Worm (Caenorhabditis elegans): ENCODE measurements around the gene fln-1.

Gene fln-1

ce11 chrIV:419674-420073, 43.9 kb upstream of the fln-1 start, which contains the start of gene eri-1:
TSS of gene eri-1 (minus strand) at chrIV:419958.
- peak; percentile 21 for TF ChIP-seq ceh-28 (tag; optimal IDR thresholded peaks at IDR 0.05)
- TF ChIP-seq ceh-9 (tag; optimal IDR thresholded peaks at IDR 0.05), result no peak

ce11 chrIV:410420-410891, 34.6 kb upstream of the fln-1 start, which contains the start of gene T07A9.12:
TSS of gene T07A9.12 (plus strand) at chrIV:410867.
- no peak for TF ChIP-seq lin-39 (tag; optimal IDR thresholded peaks at IDR 0.05)
- no peak for TF ChIP-seq elt-1 (tag; optimal IDR thresholded peaks at IDR 0.05)
- TF ChIP-seq snpc-4 (tag; optimal IDR thresholded peaks at IDR 0.05), result peak; percentile 11
- peak; percentile 76 for TF ChIP-seq nfya-1 (tag; optimal IDR thresholded peaks at IDR 0.05; ENCODE audit: insufficient read depth)
- TF ChIP-seq eor-1 (tag; optimal IDR thresholded peaks at IDR 0.05), result no peak
- TF ChIP-seq nhr-23 (tag; optimal IDR thresholded peaks at IDR 0.05), result peak; percentile 81
- no peak for TF ChIP-seq fkh-2 (tag; optimal IDR thresholded peaks at IDR 0.05)
- no peak for TF ChIP-seq fkh-10 (GFP tag; optimal IDR thresholded peaks at IDR 0.05)
- TF ChIP-seq nhr-77 (tag; optimal IDR thresholded peaks at IDR 0.05), result peak; percentile 13
- TF ChIP-seq nhr-76 (tag; optimal IDR thresholded peaks at IDR 0.05), result no peak
- peak; percentile 53 for TF ChIP-seq nhr-25 (tag; optimal IDR thresholded peaks at IDR 0.05)
- peak; percentile 20 for TF ChIP-seq ceh-28 (tag; optimal IDR thresholded peaks at IDR 0.05)
- no peak for TF ChIP-seq sea-2 (GFP tag; optimal IDR thresholded peaks at IDR 0.05)
- TF ChIP-seq lin-15B (tag; optimal IDR thresholded peaks at IDR 0.05), result peak; percentile 56
- TF ChIP-seq pqm-1 (tag; optimal IDR thresholded peaks at IDR 0.05), result peak; percentile 58
- TF ChIP-seq nhr-43 (tag; optimal IDR thresholded peaks at IDR 0.05; ENCODE audit: poor library complexity, severe bottlenecking), result peak; percentile 68
- peak; percentile 43 for TF ChIP-seq lsy-12 (tag; optimal IDR thresholded peaks at IDR 0.05)
- TF ChIP-seq skn-1 (tag; optimal IDR thresholded peaks at IDR 0.05), result peak; percentile 79
- TF ChIP-seq nhr-12 (tag; optimal IDR thresholded peaks at IDR 0.05), result no peak
- TF ChIP-seq pha-4 (tag; optimal IDR thresholded peaks at IDR 0.05), result peak; percentile 93
- TF ChIP-seq nhr-28 (tag; optimal IDR thresholded peaks at IDR 0.05), result no peak
- peak; percentile 65 for TF ChIP-seq jun-1 (tag; optimal IDR thresholded peaks at IDR 0.05)
- peak; percentile 73 for TF ChIP-seq elt-2 (tag; optimal IDR thresholded peaks at IDR 0.05)
- no peak for TF ChIP-seq ceh-9 (tag; optimal IDR thresholded peaks at IDR 0.05)
- TF ChIP-seq ama-1 (optimal IDR thresholded peaks at IDR 0.05), result no peak
- TF ChIP-seq R02D3.7 (tag; optimal IDR thresholded peaks at IDR 0.05), result peak; percentile 47
- TF ChIP-seq hmg-11 (tag; optimal IDR thresholded peaks at IDR 0.05), result peak; percentile 59
- no peak for TF ChIP-seq mml-1 (tag; optimal IDR thresholded peaks at IDR 0.05)

ce11 chrIV:409935-410334, 34.1 kb upstream of the fln-1 start, which contains the start of gene kgb-1:
TSS of gene kgb-1 (minus strand) at chrIV:410035.
- TF ChIP-seq nhr-25 (tag; optimal IDR thresholded peaks at IDR 0.05), result no peak
- TF ChIP-seq elt-3 (tag; optimal IDR thresholded peaks at IDR 0.05), result no peak
- TF ChIP-seq lsy-12 (tag; optimal IDR thresholded peaks at IDR 0.05), result no peak
- TF ChIP-seq fos-1 (tag; optimal IDR thresholded peaks at IDR 0.05), result no peak
- TF ChIP-seq skn-1 (tag; optimal IDR thresholded peaks at IDR 0.05), result no peak
- TF ChIP-seq nhr-23 (tag; optimal IDR thresholded peaks at IDR 0.05), result no peak
- TF ChIP-seq elt-2 (tag; optimal IDR thresholded peaks at IDR 0.05), result no peak
- TF ChIP-seq ceh-16 (tag; optimal IDR thresholded peaks at IDR 0.05), result no peak
- TF ChIP-seq nhr-11 (tag; optimal IDR thresholded peaks at IDR 0.05), result no peak
- TF ChIP-seq nhr-28 (tag; optimal IDR thresholded peaks at IDR 0.05), result no peak
- TF ChIP-seq snpc-4 (tag; optimal IDR thresholded peaks at IDR 0.05), result no peak
- TF ChIP-seq R02D3.7 (tag; optimal IDR thresholded peaks at IDR 0.05), result no peak
- TF ChIP-seq nhr-67 (tag; optimal IDR thresholded peaks at IDR 0.05), result no peak
- no peak for TF ChIP-seq ztf-4 (tag; optimal IDR thresholded peaks at IDR 0.05)
- no peak for TF ChIP-seq ceh-82 (tag; optimal IDR thresholded peaks at IDR 0.05)
- no peak for TF ChIP-seq zag-1 (tag; optimal IDR thresholded peaks at IDR 0.05)
- no peak for TF ChIP-seq pha-4 (tag; optimal IDR thresholded peaks at IDR 0.05)
- TF ChIP-seq daf-12 (tag; optimal IDR thresholded peaks at IDR 0.05), result no peak
- TF ChIP-seq ama-1 (optimal IDR thresholded peaks at IDR 0.05), result no peak

ce11 chrIV:408892-409291, 33.1 kb upstream of the fln-1 start:
- TF ChIP-seq skn-1 (tag; optimal IDR thresholded peaks at IDR 0.05) (no peak), pha-4 (tag; optimal IDR thresholded peaks at IDR 0.05) (peak; percentile 4), elt-1 (tag; optimal IDR thresholded peaks at IDR 0.05) (no peak), nhr-28 (tag; optimal IDR thresholded peaks at IDR 0.05) (no peak), lin-39 (tag; optimal IDR thresholded peaks at IDR 0.05) (no peak), elt-2 (tag; optimal IDR thresholded peaks at IDR 0.05) (peak; percentile 53), nhr-76 (tag; optimal IDR thresholded peaks at IDR 0.05) (no peak), ZK546.5 (tag; optimal IDR thresholded peaks at IDR 0.05) (no peak), ceh-82 (tag; optimal IDR thresholded peaks at IDR 0.05) (no peak), pqm-1 (tag; optimal IDR thresholded peaks at IDR 0.05) (peak; percentile 10), nhr-23 (tag; optimal IDR thresholded peaks at IDR 0.05) (no peak), zag-1 (tag; optimal IDR thresholded peaks at IDR 0.05) (no peak), daf-12 (tag; optimal IDR thresholded peaks at IDR 0.05) (no peak), eor-1 (tag; optimal IDR thresholded peaks at IDR 0.05) (no peak), unc-39 (tag; optimal IDR thresholded peaks at IDR 0.05) (no peak), ceh-16 (tag; optimal IDR thresholded peaks at IDR 0.05) (no peak), mdl-1 (tag; optimal IDR thresholded peaks at IDR 0.05) (no peak), snpc-4 (tag; optimal IDR thresholded peaks at IDR 0.05) (no peak)
